Fruit fly (Drosophila melanogaster): ENCODE data around the gene Graf.

dm6 chrX:15731968-15732367 is 28.6 kb downstream of the Graf start, which contains the start of gene CG8191:
- TF ChIP-seq Pif1B (GFP tag; optimal IDR thresholded peaks at IDR 0.05) (no peak), CG12605 (GFP tag; IDR thresholded peaks at IDR 0.05) (no peak), CG15710 (tag; optimal IDR thresholded peaks at IDR 0.05) (no peak), CG17806 (tag; optimal IDR thresholded peaks at IDR 0.05) (no peak), CG32121 (GFP tag; IDR thresholded peaks at IDR 0.05) (no peak), CG8159 (tag; optimal IDR thresholded peaks at IDR 0.05) (no peak), fd96Ca (GFP tag; IDR thresholded peaks at IDR 0.05) (no peak), Ets98B (GFP tag; IDR thresholded peaks at IDR 0.05) (no peak), CG13204 (GFP tag; optimal IDR thresholded peaks at IDR 0.05) (no peak)
